Worm (Caenorhabditis elegans) whole organism, L4/young adult: ENCODE data around the gene pals-31.
A peak's percentile ranks its signal among the peaks of the same experiment; 100 is the strongest.

Source experiments
- W03F9.2 ChIP-seq: fragments of 150-350 bp; optimal IDR thresholded peaks from 2 replicates; lab custom pipeline; 2014; ENCODE audit warnings: missing biosample characterization, missing genetic modification characterization
- dao-5 ChIP-seq: sonication (generic microtip); optimal IDR thresholded peaks from 2 replicates; lab custom pipeline; 2016; ENCODE audit warnings: missing genotype, missing genetic modification characterization, moderate library complexity, missing compliant biosample characterization
- him-1 ChIP-seq: sonication (generic microtip); optimal IDR thresholded peaks from 2 replicates; lab custom pipeline; 2016; ENCODE audit warnings: missing genotype, missing genetic modification reagents, missing genetic modification characterization, missing compliant biosample characterization

Gene pals-31

DNA sequence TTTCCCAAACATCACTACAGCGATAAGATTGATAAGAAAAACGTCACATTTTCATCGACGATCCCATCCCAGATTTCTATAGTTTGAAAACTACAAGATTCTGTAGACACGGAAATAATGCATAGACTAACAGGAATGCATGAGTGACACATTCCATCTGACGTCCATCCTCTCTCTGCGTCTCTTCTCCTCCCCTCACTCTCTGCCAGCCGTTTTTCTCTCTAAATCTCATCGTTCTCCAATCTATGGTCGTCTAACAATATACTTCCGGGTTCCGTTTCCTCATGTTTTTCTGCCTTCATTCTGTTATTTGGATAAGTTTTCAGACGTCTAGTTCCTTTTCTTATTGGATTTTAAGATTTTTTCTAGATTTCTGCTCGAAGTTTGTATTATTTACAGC is 17.3 kb upstream of the pals-31 start, which contains the start of gene F48G7.4:
TSS of gene F48G7.4 (plus strand) at position 400 of the 400 bp plus-strand sequence.
- no peak for TF ChIP-seq him-1
- peak; percentile 36 for TF ChIP-seq W03F9.2 (tag; lab: Kevin White, UChicago)

DNA sequence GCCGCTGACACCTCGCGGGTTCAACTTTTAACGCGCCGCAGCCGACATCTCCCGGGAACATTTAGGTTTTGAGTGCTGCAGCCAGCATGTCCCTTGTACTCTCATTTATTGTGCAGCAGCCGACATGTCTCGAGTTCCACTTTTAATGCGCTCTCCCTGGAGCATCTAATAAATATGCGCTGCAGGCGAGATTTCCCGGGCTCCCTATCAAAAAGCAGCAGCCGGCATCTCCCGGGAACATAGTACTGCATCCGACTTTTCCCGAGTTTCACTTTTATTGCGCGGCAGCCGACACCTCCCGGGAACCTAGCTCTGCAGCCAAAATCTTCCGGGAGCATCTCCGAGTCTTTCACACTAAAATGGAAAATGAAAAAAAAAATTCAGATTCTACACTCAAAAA is 15.4 kb upstream of the pals-31 start:
- TF ChIP-seq dao-5 (tag; lab: Kevin White, UChicago) (no peak), W03F9.2 (tag; lab: Kevin White, UChicago) (no peak), him-1 (no peak)

DNA sequence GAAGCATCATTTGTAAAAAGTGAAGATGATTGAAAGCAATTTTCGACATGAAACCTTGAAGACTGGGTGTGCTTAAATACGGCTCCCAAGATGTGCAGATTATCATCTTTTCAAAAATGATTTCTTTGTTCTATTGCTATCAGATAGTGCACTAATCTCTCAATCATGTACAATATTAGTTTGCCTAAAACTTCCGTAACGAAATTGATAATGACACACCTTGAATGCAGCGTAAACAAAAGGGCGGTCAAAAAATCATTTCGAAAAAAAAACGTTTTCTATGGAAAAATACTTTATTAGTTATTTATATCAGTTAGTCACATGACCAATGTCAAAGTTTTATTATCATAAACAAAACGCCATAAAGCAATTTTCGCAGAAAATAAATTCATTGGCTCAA is 13.5 kb upstream of the pals-31 start, which contains the start of gene F48G7.5:
TSS of gene F48G7.5 (minus strand) at position 34 of the 400 bp plus-strand sequence.
- TF ChIP-seq W03F9.2 (tag; lab: Kevin White, UChicago) (no peak), him-1 (no peak), dao-5 (tag; lab: Kevin White, UChicago) (no peak)

DNA sequence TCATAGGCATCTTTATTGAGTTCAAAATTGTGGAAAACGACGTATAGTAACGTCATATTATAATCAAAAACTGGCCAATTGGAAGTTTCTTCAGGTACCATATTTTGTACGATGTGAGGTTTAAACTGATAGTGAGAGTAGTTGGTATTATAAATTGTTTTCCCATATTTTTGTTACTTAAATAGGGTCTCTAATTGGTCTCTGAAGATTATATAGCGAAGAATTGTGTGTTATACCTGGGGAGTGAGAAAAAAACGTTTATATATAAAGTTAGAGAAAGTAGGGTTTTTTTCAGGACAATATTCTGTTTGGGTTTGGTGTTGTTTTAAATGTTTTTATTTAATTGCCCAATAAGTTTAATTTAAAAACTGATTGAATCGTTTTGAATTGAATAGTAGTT is 11.5 kb upstream of the pals-31 start, which contains the start of gene srt-17:
TSS of gene srt-17 (minus strand) at position 101 of the 400 bp plus-strand sequence.
- TF ChIP-seq dao-5 (tag; lab: Kevin White, UChicago) (no peak), him-1 (no peak), W03F9.2 (tag; lab: Kevin White, UChicago) (no peak)

DNA sequence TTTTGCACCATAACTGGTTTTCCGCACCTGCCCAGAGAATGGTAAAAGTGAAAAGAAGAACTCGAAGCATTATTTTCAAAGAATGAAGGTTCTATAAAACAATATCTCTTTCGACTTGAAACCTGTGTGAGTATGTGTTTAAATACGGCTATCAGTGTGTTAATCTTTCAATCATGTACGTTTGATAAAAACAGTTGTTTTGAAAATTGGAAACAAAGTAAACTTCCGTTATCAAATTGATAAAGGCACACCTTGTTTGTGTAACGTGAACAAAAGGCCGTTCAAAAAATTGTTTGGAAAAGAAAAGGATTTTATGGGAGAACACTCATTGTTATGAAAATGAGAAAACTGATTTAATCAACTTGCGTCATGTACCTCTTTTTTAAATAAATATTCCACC is 10.1 kb upstream of the pals-31 start, which contains the start of gene F48G7.7:
TSS of gene F48G7.7 (minus strand) at position 101 of the 400 bp plus-strand sequence.
- TF ChIP-seq him-1 (no peak), W03F9.2 (tag; lab: Kevin White, UChicago) (no peak), dao-5 (tag; lab: Kevin White, UChicago) (no peak)

DNA sequence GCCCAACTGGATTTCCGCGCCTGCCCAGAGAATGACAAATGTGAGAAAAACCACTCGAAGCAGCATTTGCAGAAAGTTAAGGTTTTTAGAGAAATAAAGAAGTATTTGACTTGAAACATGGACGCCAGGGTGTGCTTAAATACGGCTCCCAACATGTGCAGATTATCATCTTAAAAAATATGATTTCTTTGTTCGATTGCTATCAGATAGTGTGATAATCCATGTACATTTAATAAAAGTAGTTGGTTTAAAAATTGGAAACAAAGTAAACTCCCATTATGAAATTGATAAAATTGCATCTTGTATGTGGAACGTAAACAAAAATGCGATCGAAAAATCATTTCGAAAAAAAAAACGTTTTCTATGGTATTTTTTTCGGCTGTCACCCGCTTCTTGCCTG is 8.8 kb upstream of the pals-31 start, which contains the start of gene F48G7.8:
TSS of gene F48G7.8 (minus strand) at position 101 of the 400 bp plus-strand sequence.
- TF ChIP-seq W03F9.2 (tag; lab: Kevin White, UChicago): no peak
- no peak for TF ChIP-seq him-1
- no peak for TF ChIP-seq dao-5 (tag; lab: Kevin White, UChicago)

DNA sequence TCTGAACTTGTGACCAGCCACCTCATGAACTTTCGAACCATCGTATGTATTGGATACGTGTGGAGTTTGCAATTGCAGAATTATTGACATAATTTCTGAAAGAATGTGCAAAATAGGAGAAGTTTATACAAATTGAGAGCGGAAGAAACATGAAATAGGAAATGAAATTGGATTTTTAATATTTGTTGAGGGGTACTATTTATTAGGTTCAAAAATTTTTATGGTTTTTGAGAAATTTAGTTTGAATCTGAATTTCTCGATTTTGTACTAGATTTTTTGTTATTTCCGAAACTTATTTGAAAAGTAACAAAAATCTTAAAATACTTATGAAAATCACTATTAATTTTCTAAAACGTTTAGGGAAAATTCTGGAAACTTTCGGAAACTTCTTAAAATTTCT is 7.9 kb upstream of the pals-31 start, which contains the start of gene F48G7.9:
TSS of gene F48G7.9 (minus strand) at position 101 of the 400 bp plus-strand sequence.
- TF ChIP-seq W03F9.2 (tag; lab: Kevin White, UChicago): no peak
- no peak for TF ChIP-seq dao-5 (tag; lab: Kevin White, UChicago)
- TF ChIP-seq him-1: no peak

DNA sequence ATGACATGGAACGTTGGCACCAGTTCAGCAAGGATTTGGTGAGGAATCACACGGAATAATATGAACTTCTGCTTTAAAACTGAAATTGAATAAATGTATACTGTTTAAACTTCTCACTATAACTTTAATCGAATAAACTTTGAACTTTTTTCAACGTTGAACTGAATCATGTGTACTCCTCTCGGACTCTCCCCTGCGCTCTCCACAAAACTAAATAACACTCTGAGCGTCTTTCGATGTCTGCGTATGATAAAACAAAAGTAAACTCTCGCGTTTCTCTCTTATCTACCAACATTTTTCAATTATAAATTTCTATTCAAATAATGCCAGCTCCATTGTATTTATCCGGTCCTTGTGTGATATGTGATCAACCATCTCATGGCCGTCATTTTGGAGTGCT is 4.5 kb upstream of the pals-31 start:
- TF ChIP-seq W03F9.2 (tag; lab: Kevin White, UChicago) (no peak), dao-5 (tag; lab: Kevin White, UChicago) (no peak), him-1 (no peak)

DNA sequence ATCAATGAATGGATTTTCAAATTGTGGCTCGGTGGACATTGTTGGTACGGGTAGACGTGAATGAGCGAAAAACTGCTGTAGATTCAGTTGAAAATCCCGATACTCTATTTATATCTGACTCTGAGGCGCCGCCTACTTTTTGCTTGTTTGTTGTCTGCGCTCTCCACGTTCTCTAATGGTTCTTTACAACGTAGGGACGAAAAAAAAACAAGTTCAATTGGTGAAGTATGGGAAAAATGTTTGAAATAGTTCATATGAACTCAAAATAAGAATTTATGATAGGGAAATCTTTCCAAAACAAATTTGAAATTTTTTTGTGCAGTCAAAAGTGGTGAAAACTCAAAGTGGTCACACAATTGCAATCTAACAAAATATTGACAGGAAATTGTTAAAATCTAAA is 1.5 kb upstream of the pals-31 start, which contains the start of gene F48G7.10:
TSS of gene F48G7.10 (minus strand) at position 101 of the 400 bp plus-strand sequence.
- TF ChIP-seq him-1: no peak

DNA sequence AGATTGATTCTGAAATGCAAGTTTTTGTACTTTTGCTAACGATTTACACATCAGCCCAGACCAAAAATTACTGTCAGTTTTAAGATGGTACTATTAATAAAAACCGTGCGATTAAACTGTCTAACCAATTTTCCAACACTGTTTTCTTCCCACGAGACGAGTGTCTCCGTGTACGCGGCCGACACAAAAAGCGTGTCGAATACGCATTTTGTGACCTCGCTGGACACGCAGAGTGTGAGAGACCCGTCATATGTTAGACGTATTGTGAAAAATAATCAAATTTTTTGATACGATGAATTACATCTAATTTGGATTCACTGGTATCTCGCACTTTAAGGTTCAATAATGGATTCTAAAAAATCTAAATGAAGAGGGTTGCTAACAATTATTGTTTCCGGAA is 751 bp upstream of the pals-31 start:
- TF ChIP-seq W03F9.2 (tag; lab: Kevin White, UChicago): no peak
- no peak for TF ChIP-seq dao-5 (tag; lab: Kevin White, UChicago)
- TF ChIP-seq him-1: no peak

DNA sequence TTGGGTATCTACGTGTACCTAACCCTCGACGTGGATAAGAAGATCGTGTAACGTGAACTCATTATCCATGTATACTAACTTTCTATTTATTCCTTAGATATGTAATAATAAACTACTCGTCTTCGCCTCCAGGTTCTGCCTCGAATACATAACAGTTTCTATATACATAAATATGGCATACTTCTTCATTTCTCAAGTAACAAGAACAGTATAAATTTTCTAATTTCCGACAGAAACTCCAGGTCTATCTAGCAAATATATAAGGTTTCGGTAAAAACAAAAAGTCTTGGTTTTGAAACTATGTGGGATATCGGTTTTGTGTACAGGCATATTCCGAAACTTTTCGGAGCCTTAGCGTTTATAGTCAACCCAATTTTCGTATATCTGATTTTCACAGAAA is 1.9 kb downstream of the pals-31 start, which contains the start of gene srj-37:
TSS of gene srj-37 (plus strand) at position 301 of the 400 bp plus-strand sequence.
- TF ChIP-seq dao-5 (tag; lab: Kevin White, UChicago): no peak
- no peak for TF ChIP-seq him-1
- TF ChIP-seq W03F9.2 (tag; lab: Kevin White, UChicago): no peak

DNA sequence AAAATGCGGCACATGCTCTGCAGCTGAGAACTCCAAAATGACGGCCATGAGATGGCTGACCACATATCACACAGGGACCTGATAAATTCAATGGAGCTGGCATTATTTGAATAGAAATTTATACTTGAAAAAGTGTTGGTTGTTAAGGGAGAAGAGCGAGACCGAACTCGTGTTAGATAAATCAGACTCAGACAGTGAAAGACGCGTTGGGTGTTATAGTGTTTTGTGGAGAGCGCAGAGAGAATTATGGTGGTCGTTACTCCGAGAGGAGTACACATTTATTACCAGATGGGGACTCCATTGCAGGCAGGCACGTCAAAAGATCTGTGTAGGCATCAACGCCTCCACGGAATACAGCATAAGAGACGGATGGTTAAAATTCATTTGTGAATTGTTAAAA is 6.4 kb downstream of the pals-31 start, which contains the start of gene nhr-190:
TSS of gene nhr-190 (minus strand) at position 175 of the 400 bp plus-strand sequence.
- TF ChIP-seq dao-5 (tag; lab: Kevin White, UChicago): no peak
- TF ChIP-seq him-1: no peak
- TF ChIP-seq W03F9.2 (tag; lab: Kevin White, UChicago): no peak

DNA sequence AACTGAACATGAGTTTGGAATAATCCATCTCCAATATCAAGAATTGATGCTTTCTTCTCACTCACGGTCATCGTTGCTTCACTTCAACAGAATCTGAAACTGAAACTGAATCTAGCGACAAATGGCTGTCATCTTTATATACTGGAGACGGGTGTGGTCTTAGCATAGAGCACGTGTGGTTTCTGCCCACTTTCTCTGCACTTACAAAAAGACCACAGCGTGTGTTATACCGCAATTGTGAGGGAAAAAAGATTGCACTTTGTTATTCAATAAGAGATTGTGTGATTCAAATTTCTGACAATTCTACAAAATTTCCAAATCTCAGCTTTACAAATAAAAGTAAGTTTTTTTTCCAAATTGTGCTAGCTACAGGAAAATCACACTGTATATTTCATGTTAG is 9.7 kb downstream of the pals-31 start, which contains the start of gene F48G7.12:
TSS of gene F48G7.12 (minus strand) at position 101 of the 400 bp plus-strand sequence.
- no peak for TF ChIP-seq him-1
- TF ChIP-seq dao-5 (tag; lab: Kevin White, UChicago): no peak
- no peak for TF ChIP-seq W03F9.2 (tag; lab: Kevin White, UChicago)

DNA sequence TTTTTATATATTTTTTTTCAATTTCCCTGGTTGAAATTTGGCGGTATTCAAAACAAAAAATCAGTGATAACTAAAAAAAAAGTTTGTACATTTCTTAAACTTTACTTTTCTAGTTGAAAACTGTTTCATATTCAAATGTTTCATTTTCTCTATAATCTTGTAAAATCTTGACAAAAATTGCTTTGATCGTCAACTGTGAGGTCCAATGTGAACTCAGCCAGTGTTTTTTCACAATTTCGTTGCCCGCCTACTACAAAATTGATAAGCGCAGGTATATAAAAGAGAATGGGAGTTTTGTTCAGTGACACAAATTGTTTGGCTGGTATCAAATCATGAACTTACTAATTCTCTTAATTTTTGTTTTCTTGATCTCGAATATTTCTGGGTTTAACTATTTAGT is 10.5 kb downstream of the pals-31 start, which contains the start of gene ugt-42:
TSS of gene ugt-42 (plus strand) at position 301 of the 400 bp plus-strand sequence.
- TF ChIP-seq W03F9.2 (tag; lab: Kevin White, UChicago) (no peak), him-1 (no peak), dao-5 (tag; lab: Kevin White, UChicago) (no peak)

DNA sequence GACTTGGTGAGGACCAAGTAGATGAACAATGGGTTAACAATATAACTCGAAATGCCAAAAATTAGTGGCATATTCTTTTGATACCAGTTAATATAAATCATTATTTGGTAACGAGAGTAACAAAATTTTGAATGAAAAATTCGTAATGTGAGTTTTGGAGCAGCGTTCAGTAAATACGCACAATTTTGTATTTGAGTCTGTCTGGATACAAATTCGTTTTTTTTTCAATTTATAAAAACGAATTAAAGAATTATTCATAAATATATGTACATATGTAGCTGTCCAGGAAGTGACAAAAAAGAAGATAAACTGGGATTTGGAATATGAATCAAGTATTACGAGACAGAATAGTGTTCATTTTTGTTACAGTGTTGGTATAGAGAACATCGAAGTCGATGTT is 16.6 kb downstream of the pals-31 start, which contains the start of gene srj-5:
TSS of gene srj-5 (minus strand) at position 101 of the 400 bp plus-strand sequence.
- TF ChIP-seq W03F9.2 (tag; lab: Kevin White, UChicago): no peak
- no peak for TF ChIP-seq dao-5 (tag; lab: Kevin White, UChicago)
- TF ChIP-seq him-1: no peak
